Fruit fly (Drosophila melanogaster) whole organism, adult: Measurements from ENCODE around the gene tkv.

ENCODE experiments used
- CG11617 ChIP-seq: fragments of 200-800 bp; sonication (Bioruptor generic); optimal IDR thresholded peaks from 2 replicates; lab custom pipeline; 2017; ENCODE audit warnings: mild to moderate bottlenecking, missing biosample characterization, missing genetic modification reagents, missing genetic modification characterization
- CG12768 ChIP-seq: fragments of 200-800 bp; sonication (Bioruptor generic); optimal IDR thresholded peaks from 2 replicates; lab custom pipeline; 2017; ENCODE audit warnings: missing biosample characterization, missing genetic modification characterization, mild to moderate bottlenecking, moderate library complexity, missing genetic modification reagents
- CG14711 ChIP-seq: fragments of 200-800 bp; sonication (Bioruptor generic); optimal IDR thresholded peaks from 2 replicates; lab custom pipeline; 2018; ENCODE audit warnings: missing biosample characterization, mild to moderate bottlenecking, missing genetic modification characterization, moderate library complexity
- CG1620 ChIP-seq: fragments of 200-800 bp; sonication (Bioruptor generic); optimal IDR thresholded peaks from 2 replicates; lab custom pipeline; 2016; ENCODE audit warnings: missing biosample characterization, missing genetic modification characterization
- CG33017 ChIP-seq: fragments of 200-800 bp; sonication (Bioruptor generic); optimal IDR thresholded peaks from 2 replicates; lab custom pipeline; 2018; ENCODE audit warnings: missing biosample characterization, mild to moderate bottlenecking, missing genetic modification characterization, moderate library complexity
- CG5204 ChIP-seq: fragments of 200-800 bp; sonication (Bioruptor generic); optimal IDR thresholded peaks from 2 replicates; lab custom pipeline; 2016; ENCODE audit warnings: missing biosample characterization, missing genetic modification characterization
- CG7045 ChIP-seq: fragments of 200-800 bp; sonication (Bioruptor generic); optimal IDR thresholded peaks from 2 replicates; lab custom pipeline; 2017; ENCODE audit warnings: missing biosample characterization, mild to moderate bottlenecking, missing genetic modification characterization
- CG7101 ChIP-seq: fragments of 200-800 bp; sonication (Bioruptor generic); optimal IDR thresholded peaks from 2 replicates; lab custom pipeline; 2018; ENCODE audit warnings: missing biosample characterization, mild to moderate bottlenecking, missing genetic modification characterization, moderate library complexity
- Clk ChIP-seq: fragments of 200-800 bp; sonication (Bioruptor generic); optimal IDR thresholded peaks from 2 replicates; lab custom pipeline; 2017; ENCODE audit warnings: missing biosample characterization, missing genetic modification characterization
- Crg-1 ChIP-seq: fragments of 200-800 bp; sonication (Bioruptor generic); optimal IDR thresholded peaks from 2 replicates; lab custom pipeline; 2016; ENCODE audit warnings: missing biosample characterization, missing genetic modification characterization
- Hr96 ChIP-seq: fragments of 200-800 bp; sonication (Bioruptor generic); optimal IDR thresholded peaks from 2 replicates; lab custom pipeline; 2016; ENCODE audit warnings: missing biosample characterization, missing genetic modification characterization
- Mnt ChIP-seq: fragments of 200-800 bp; sonication (Bioruptor generic); optimal IDR thresholded peaks from 2 replicates; lab custom pipeline; 2016; ENCODE audit warnings: missing biosample characterization, mild to moderate bottlenecking, missing genetic modification characterization
- bab1 ChIP-seq: fragments of 200-800 bp; sonication (Bioruptor generic); optimal IDR thresholded peaks from 3 replicates; lab custom pipeline; 2019; ENCODE audit warnings: missing biosample characterization, mild to moderate bottlenecking, missing genetic modification characterization, moderate library complexity
- cic ChIP-seq: fragments of 200-800 bp; sonication (Bioruptor generic); optimal IDR thresholded peaks from 2 replicates; lab custom pipeline; 2017; ENCODE audit warnings: missing biosample characterization, mild to moderate bottlenecking, missing genetic modification characterization, moderate library complexity
- cnc ChIP-seq, 2 experiments: fragments of >200 bp; optimal IDR thresholded peaks; 2 replicates each; lab custom pipeline; 2017
- kay ChIP-seq: fragments of 200-800 bp; sonication (Bioruptor generic); peaks from one replicate; lab custom pipeline; 2016; ENCODE audit warnings: missing biosample characterization, missing genetic modification characterization, borderline replicate concordance
- ovo ChIP-seq: fragments of 200-800 bp; sonication (Bioruptor generic); optimal IDR thresholded peaks from 2 replicates; lab custom pipeline; 2016; ENCODE audit warnings: missing biosample characterization, missing genetic modification characterization
- pad ChIP-seq: fragments of 200-800 bp; sonication (Bioruptor generic); optimal IDR thresholded peaks from 3 replicates; lab custom pipeline; 2017; ENCODE audit warnings: missing biosample characterization, missing genetic modification characterization, mild to moderate bottlenecking, moderate library complexity, missing genetic modification reagents
- tj ChIP-seq: fragments of 200-800 bp; sonication (Bioruptor generic); optimal IDR thresholded peaks from 3 replicates; lab custom pipeline; 2017; ENCODE audit warnings: missing biosample characterization, mild to moderate bottlenecking, missing genetic modification characterization, moderate library complexity
- toe ChIP-seq: fragments of 200-800 bp; sonication (Bioruptor generic); optimal IDR thresholded peaks from 2 replicates; lab custom pipeline; 2016; ENCODE audit warnings: missing biosample characterization, missing genetic modification characterization

The tkv gene

DNA sequence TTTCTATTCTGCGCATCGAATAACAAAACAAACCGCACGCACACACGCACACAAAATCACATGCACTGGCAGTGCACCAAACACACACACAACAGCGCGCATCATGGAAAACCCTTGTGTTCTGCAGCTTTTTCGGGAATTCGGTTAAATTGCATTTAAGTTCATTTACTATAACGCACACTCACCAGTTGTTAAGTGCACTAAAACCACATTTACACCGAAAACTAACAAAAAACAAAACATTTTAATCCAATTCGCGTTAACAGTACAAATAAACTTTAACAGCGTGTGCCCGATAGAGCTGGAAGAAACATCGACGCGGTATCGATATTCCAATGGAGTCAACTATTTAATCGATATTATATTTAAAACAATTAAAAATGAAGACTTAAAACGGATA, at the start of gene tkv:
Gene tkv (minus strand): TSS at position 304 of the 400 bp plus-strand sequence.
- no peak for TF ChIP-seq CG33017 (tag; lab: Kevin White, UChicago)
- TF ChIP-seq CG7045 (GFP tag; lab: Kevin White, UChicago): no peak
- TF ChIP-seq CG7101 (tag; lab: Kevin White, UChicago): no peak
- TF ChIP-seq Mnt (GFP tag; lab: Kevin White, UChicago): peak; percentile 35

DNA sequence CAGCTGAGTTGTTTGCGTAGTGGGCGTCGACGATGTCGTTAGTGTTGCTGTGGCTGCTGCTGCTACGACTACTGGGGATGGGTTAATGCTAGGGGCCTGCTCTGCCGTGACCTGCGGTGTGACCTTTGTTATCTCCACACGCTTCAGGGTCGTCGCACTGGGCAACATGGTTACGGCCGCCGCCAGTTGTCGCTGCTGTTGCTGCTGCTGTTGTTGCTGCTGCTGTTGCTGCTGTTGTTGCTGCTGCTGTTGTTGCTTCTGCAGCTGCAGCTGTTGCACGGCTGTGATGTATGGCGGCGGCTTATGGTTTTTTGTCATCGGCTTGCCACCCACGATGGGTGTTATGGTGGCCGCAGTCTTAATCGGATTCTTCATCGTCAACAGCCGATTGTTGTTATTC, 48.9 kb upstream of the tkv start:
- no peak for TF ChIP-seq CG1620 (GFP tag; lab: Kevin White, UChicago)
- TF ChIP-seq CG5204 (GFP tag; lab: Kevin White, UChicago): no peak
- TF ChIP-seq tj (GFP tag; lab: Kevin White, UChicago): no peak
- TF ChIP-seq pad (GFP tag; lab: Kevin White, UChicago): no peak
- TF ChIP-seq toe: no peak
- no peak for TF ChIP-seq bab1 (GFP tag; lab: Kevin White, UChicago)
- no peak for TF ChIP-seq CG14711 (tag; lab: Kevin White, UChicago)
- no peak for TF ChIP-seq CG7101 (tag; lab: Kevin White, UChicago)
- TF ChIP-seq Mnt (GFP tag; lab: Kevin White, UChicago): no peak
- no peak for TF ChIP-seq CG7045 (GFP tag; lab: Kevin White, UChicago)
- TF ChIP-seq ovo: no peak
- no peak for TF ChIP-seq CG11617 (GFP tag; lab: Kevin White, UChicago)
- no peak for TF ChIP-seq kay (GFP tag; lab: Kevin White, UChicago)
- no peak for TF ChIP-seq cic (GFP tag; lab: Kevin White, UChicago)
- TF ChIP-seq Clk (GFP tag; lab: Kevin White, UChicago): no peak
- no peak for TF ChIP-seq CG33017 (tag; lab: Kevin White, UChicago)
- TF ChIP-seq CG12768 (GFP tag; lab: Kevin White, UChicago): no peak
- TF ChIP-seq Crg-1: no peak
- TF ChIP-seq Hr96: no peak
- TF ChIP-seq cnc (optimal IDR thresholded peaks at IDR 0.05; lab: Kevin White, UChicago): no peak

DNA sequence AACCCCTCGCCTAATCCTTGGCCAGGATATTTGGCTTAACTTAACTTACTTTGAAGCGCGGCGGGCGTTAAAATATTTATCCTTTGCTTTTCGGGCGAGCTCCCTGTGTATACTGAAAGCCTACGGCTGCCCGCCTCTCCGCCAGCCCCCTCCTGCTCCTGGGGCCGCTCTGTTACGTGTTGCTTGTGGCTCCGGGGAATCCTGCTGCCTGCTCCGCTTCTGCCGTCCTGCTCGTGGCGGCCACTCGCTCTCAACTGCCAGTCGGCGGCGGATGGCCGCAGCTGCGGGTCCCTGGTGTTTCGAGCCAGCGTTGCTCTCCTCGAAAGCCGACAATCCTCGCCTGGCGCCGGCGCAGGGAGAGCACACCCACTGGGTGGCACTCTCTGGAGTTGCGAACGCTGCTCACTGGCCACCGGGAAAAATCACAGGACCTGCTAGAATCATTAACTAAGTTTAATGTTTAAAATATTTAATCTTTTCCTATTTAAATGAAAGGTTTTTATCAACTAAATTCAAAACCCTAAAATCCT, 43.5 kb upstream of the tkv start, which contains the start of gene CG14024:
Gene CG14024 (minus strand): TSS at position 266 of the 530 bp plus-strand sequence.
- no peak for TF ChIP-seq CG7101 (tag; lab: Kevin White, UChicago)
- no peak for TF ChIP-seq Mnt (GFP tag; lab: Kevin White, UChicago)
- no peak for TF ChIP-seq Crg-1
- TF ChIP-seq cic (GFP tag; lab: Kevin White, UChicago): no peak
- TF ChIP-seq cnc (optimal IDR thresholded peaks at IDR 0.05; lab: Kevin White, UChicago): no peak

DNA sequence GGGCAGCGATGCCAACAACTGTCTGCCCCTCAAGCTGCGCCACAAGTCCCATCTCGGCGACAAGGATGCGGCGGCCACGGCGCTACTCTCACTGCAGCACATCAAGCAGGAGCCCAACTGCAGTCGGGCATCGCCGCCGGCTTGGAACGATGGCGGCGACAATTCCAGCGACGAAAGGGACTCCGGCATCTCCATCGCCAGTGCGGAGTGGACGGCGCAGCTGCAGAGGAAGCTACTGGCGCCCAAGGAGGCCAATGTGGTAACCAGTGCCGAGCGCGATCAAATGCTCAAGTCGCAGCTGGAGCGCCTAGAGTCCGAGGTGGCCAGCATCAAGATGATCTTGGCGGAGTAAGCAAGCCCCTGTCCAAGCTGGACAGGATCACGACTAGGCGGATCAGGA, 38.2 kb upstream of the tkv start:
- no peak for TF ChIP-seq ovo
- TF ChIP-seq CG7101 (tag; lab: Kevin White, UChicago): no peak
- no peak for TF ChIP-seq CG1620 (GFP tag; lab: Kevin White, UChicago)
- no peak for TF ChIP-seq Clk (GFP tag; lab: Kevin White, UChicago)
- TF ChIP-seq Mnt (GFP tag; lab: Kevin White, UChicago): no peak
- TF ChIP-seq CG33017 (tag; lab: Kevin White, UChicago): no peak
- TF ChIP-seq pad (GFP tag; lab: Kevin White, UChicago): no peak
- TF ChIP-seq tj (GFP tag; lab: Kevin White, UChicago): no peak

DNA sequence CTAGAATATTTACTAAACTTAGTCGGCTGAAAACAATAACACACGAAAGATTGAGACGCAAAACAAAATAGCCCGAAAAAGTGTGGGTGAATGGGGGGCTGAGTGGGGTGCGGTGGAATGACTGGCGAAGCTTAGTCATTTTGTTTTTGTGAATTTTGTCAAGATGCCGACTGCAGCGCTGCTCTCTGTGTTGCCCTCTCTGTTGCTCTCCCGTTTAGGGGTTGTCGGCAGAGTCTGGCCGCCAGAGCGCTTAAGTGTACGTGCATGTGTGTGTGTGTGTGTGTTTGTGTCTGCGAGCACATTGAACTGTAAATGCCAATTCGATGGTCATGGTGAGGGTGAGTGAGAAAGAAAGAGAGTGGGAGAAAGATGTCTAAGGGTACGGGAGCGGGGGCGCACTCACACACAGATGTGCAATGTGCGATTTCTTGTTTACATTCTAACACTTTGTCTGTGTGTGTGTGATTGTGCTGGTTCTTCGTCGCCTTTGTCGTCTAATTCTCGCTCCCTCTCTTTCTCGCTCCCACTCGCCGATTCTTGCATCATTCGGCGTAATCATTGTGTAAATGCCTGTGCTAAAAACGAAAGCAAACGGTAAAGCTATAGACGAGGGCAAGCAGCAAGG, 35.3 kb upstream of the tkv start:
- peak; percentile 42 for TF ChIP-seq CG7101 (tag; lab: Kevin White, UChicago)
- TF ChIP-seq CG5204 (GFP tag; lab: Kevin White, UChicago): no peak
- peak; percentile 2 for TF ChIP-seq ovo
- peak; percentile 84 for TF ChIP-seq CG12768 (GFP tag; lab: Kevin White, UChicago)
- peak; percentile 66 for TF ChIP-seq CG33017 (tag; lab: Kevin White, UChicago)
- peak; percentile 47 for TF ChIP-seq CG11617 (GFP tag; lab: Kevin White, UChicago)
- TF ChIP-seq cic (GFP tag; lab: Kevin White, UChicago): peak; percentile 98
- peak; percentile 95 for TF ChIP-seq Mnt (GFP tag; lab: Kevin White, UChicago)
- peak; percentile 43 for TF ChIP-seq toe
- peak; percentile 49 for TF ChIP-seq CG7045 (GFP tag; lab: Kevin White, UChicago)
- peak in 1 of 2 experiments; percentile 14 for TF ChIP-seq cnc (optimal IDR thresholded peaks at IDR 0.05; lab: Kevin White, UChicago)
- TF ChIP-seq Clk (GFP tag; lab: Kevin White, UChicago): peak; percentile 58
- peak; percentile 50 for TF ChIP-seq pad (GFP tag; lab: Kevin White, UChicago)
- TF ChIP-seq CG14711 (tag; lab: Kevin White, UChicago): peak; percentile 21
- TF ChIP-seq CG1620 (GFP tag; lab: Kevin White, UChicago): peak; percentile 22
- peak; percentile 51 for TF ChIP-seq tj (GFP tag; lab: Kevin White, UChicago)
- TF ChIP-seq bab1 (GFP tag; lab: Kevin White, UChicago): no peak
- TF ChIP-seq Hr96: peak; percentile 33
- TF ChIP-seq Crg-1: no peak
- peak; percentile 98 for TF ChIP-seq kay (GFP tag; lab: Kevin White, UChicago)

DNA sequence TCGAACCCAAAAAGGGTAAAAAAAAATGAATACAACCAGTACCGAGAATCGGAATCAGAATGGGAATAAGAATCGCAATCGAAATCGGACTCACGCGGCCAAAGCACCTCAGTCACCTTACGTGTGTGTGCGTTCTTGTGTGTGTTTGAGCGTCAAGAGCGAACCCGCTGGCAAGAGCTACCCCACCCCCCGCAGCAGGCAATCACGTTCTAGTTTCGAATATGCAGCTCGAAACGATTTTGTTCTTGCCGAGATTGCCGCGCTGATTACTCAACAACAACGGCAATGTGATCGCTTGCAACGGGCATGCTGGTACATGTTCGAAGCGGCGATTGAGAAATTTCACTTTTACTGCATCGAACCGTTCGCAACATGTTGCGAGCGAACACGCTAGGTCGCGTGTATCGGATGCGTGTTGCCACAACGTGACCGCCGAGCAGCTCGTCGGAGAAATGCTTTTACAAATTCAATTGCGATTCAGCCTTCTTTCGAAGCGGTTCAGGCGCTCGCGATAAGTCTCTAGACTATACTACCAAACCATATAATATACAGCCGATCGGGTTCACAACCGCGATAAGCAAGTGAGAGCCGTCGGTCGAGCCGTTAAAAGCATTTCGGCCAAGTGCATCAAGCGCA, 34.2 kb upstream of the tkv start:
- no peak for TF ChIP-seq cnc (optimal IDR thresholded peaks at IDR 0.05; lab: Kevin White, UChicago)
- peak; percentile 91 for TF ChIP-seq Mnt (GFP tag; lab: Kevin White, UChicago)
- peak; percentile 99 for TF ChIP-seq cic (GFP tag; lab: Kevin White, UChicago)
- peak; percentile 93 for TF ChIP-seq tj (GFP tag; lab: Kevin White, UChicago)
- TF ChIP-seq CG14711 (tag; lab: Kevin White, UChicago): no peak
- TF ChIP-seq CG1620 (GFP tag; lab: Kevin White, UChicago): no peak
- peak; percentile 63 for TF ChIP-seq toe
- peak; percentile 91 for TF ChIP-seq CG12768 (GFP tag; lab: Kevin White, UChicago)
- TF ChIP-seq pad (GFP tag; lab: Kevin White, UChicago): peak; percentile 29
- TF ChIP-seq CG11617 (GFP tag; lab: Kevin White, UChicago): no peak
- TF ChIP-seq CG33017 (tag; lab: Kevin White, UChicago): no peak
- peak; percentile 56 for TF ChIP-seq ovo
- no peak for TF ChIP-seq CG7045 (GFP tag; lab: Kevin White, UChicago)
- TF ChIP-seq Hr96: peak; percentile 22
- peak; percentile 4 for TF ChIP-seq bab1 (GFP tag; lab: Kevin White, UChicago)
- TF ChIP-seq Clk (GFP tag; lab: Kevin White, UChicago): peak; percentile 91
- TF ChIP-seq CG7101 (tag; lab: Kevin White, UChicago): no peak
- no peak for TF ChIP-seq CG5204 (GFP tag; lab: Kevin White, UChicago)
- no peak for TF ChIP-seq Crg-1
- peak; percentile 98 for TF ChIP-seq kay (GFP tag; lab: Kevin White, UChicago)
